Fruit fly (Drosophila melanogaster) whole organism, embryonic: Measurements from ENCODE around the gene Pvf2.
A peak's percentile ranks its signal among the peaks of the same experiment; 100 is the strongest.

Experiments
- Ada2b ChIP-seq: fragments of 200-800 bp; sonication (Bioruptor generic); IDR thresholded peaks from 2 replicates; pipeline ENCODE4 v1.3.6; 2022; ENCODE audit warnings: missing biosample characterization, missing genetic modification characterization
- Antp ChIP-seq: fragments of 200-800 bp; sonication (Bioruptor generic); optimal IDR thresholded peaks from 3 replicates; lab custom pipeline; 2016; ENCODE audit warnings: missing biosample characterization, missing genetic modification characterization
- Bgb ChIP-seq: fragments of 200-800 bp; sonication (Bioruptor generic); IDR thresholded peaks from 2 replicates; pipeline ENCODE4 v1.3.6; 2022; ENCODE audit warnings: missing biosample characterization, missing genetic modification characterization; ENCODE audit not compliant: partially characterized antibody
- Bteb2 ChIP-seq: fragments of 200-800 bp; sonication (Bioruptor generic); optimal IDR thresholded peaks from 2 replicates; lab custom pipeline; 2016; ENCODE audit warnings: missing biosample characterization, missing genetic modification characterization
- CG10209 ChIP-seq: fragments of 200-800 bp; sonication (Bioruptor generic); optimal IDR thresholded peaks from 3 replicates; lab custom pipeline; 2017; ENCODE audit warnings: missing biosample characterization, mild to moderate bottlenecking, missing genetic modification characterization, missing genetic modification reagents
- CG11247 ChIP-seq: fragments of 200-800 bp; sonication (Bioruptor generic); IDR thresholded peaks from 2 replicates; pipeline ENCODE4 v1.3.6; 2022; ENCODE audit warnings: missing biosample characterization, missing genetic modification characterization
- CG11560 ChIP-seq: fragments of 200-800 bp; sonication (Bioruptor generic); IDR thresholded peaks from 3 replicates; pipeline ENCODE4 v1.3.6; 2022; ENCODE audit warnings: missing biosample characterization, missing genetic modification characterization
- CG12155 ChIP-seq: fragments of 200-800 bp; sonication (Bioruptor generic); optimal IDR thresholded peaks from 3 replicates; lab custom pipeline; 2016; ENCODE audit warnings: missing biosample characterization, missing genetic modification characterization
- CG13894 ChIP-seq: fragments of 200-800 bp; sonication (Bioruptor generic); optimal IDR thresholded peaks from 3 replicates; lab custom pipeline; 2018; ENCODE audit warnings: missing biosample characterization, mild to moderate bottlenecking, missing genetic modification characterization, moderate library complexity
- CG14050 ChIP-seq: fragments of 200-800 bp; sonication (Bioruptor generic); IDR thresholded peaks from 3 replicates; pipeline ENCODE4 v1.3.6; 2022; ENCODE audit warnings: missing biosample characterization, missing genetic modification characterization
- CG14860 ChIP-seq: fragments of 200-800 bp; sonication (Bioruptor generic); IDR thresholded peaks from 3 replicates; pipeline ENCODE4 v1.3.6; 2022; ENCODE audit warnings: missing biosample characterization, missing genetic modification characterization; ENCODE audit not compliant: partially characterized antibody
- CG14965 ChIP-seq: fragments of 200-800 bp; sonication (Bioruptor generic); optimal IDR thresholded peaks from 2 replicates; lab custom pipeline; 2016; ENCODE audit warnings: missing biosample characterization, missing genetic modification characterization, borderline replicate concordance
- CG1602 ChIP-seq: fragments of 200-800 bp; sonication (Bioruptor generic); optimal IDR thresholded peaks from 3 replicates; lab custom pipeline; 2016; ENCODE audit warnings: missing biosample characterization, missing genetic modification characterization
- CG1647 ChIP-seq: fragments of 200-800 bp; sonication (Bioruptor generic); optimal IDR thresholded peaks from 3 replicates; lab custom pipeline; 2016; ENCODE audit warnings: missing biosample characterization, missing genetic modification characterization
- CG17612 ChIP-seq: fragments of 200-800 bp; sonication (Bioruptor generic); IDR thresholded peaks from 2 replicates; pipeline ENCODE4 v1.3.6; 2022; ENCODE audit warnings: missing biosample characterization, missing genetic modification characterization
- CG18011 ChIP-seq: fragments of 200-800 bp; sonication (Bioruptor generic); optimal IDR thresholded peaks from 2 replicates; lab custom pipeline; 2017; ENCODE audit warnings: missing biosample characterization, missing genetic modification characterization, mild to moderate bottlenecking, moderate library complexity, missing genotype
- CG2678 ChIP-seq: fragments of 200-800 bp; sonication (Bioruptor generic); optimal IDR thresholded peaks from 3 replicates; lab custom pipeline; 2019; ENCODE audit warnings: missing biosample characterization, mild to moderate bottlenecking, missing genetic modification characterization, moderate library complexity
- CG2875 ChIP-seq: fragments of 200-800 bp; sonication (Bioruptor generic); optimal IDR thresholded peaks from 2 replicates; lab custom pipeline; 2017; ENCODE audit warnings: missing biosample characterization, mild to moderate bottlenecking, missing genetic modification characterization, missing genetic modification reagents
- CG3163 ChIP-seq: fragments of 200-800 bp; sonication (Bioruptor generic); optimal IDR thresholded peaks from 3 replicates; lab custom pipeline; 2016; ENCODE audit warnings: missing biosample characterization, missing genetic modification characterization
- CG33557 ChIP-seq: fragments of 200-800 bp; sonication (Bioruptor generic); optimal IDR thresholded peaks from 2 replicates; lab custom pipeline; 2019; ENCODE audit warnings: missing biosample characterization, mild to moderate bottlenecking, missing genetic modification characterization, moderate library complexity
- CG34376 ChIP-seq: fragments of 200-800 bp; sonication (Bioruptor generic); optimal IDR thresholded peaks from 2 replicates; lab custom pipeline; 2018; ENCODE audit warnings: missing biosample characterization, mild to moderate bottlenecking, missing genetic modification characterization
- CG6175 ChIP-seq: fragments of 200-800 bp; sonication (Bioruptor generic); IDR thresholded peaks from 3 replicates; pipeline ENCODE4 v1.3.6; 2022; ENCODE audit warnings: missing biosample characterization, missing genetic modification characterization
- CG7357 ChIP-seq: fragments of 200-800 bp; sonication (Bioruptor generic); IDR thresholded peaks from 3 replicates; pipeline ENCODE4 v1.3.6; 2022; ENCODE audit warnings: missing biosample characterization, missing genetic modification characterization
- CG8290 ChIP-seq, 3 experiments: fragments of 200-800 bp; sonication (Bioruptor generic); optimal IDR thresholded peaks; 2 replicates each; lab custom pipeline; 2016 to 2019; ENCODE audit warnings: missing biosample characterization in 3 of 3, missing genetic modification characterization in 3 of 3, mild to moderate bottlenecking in 2 of 3, moderate library complexity in 1 of 3
- CG8478 ChIP-seq: fragments of >200 bp; optimal IDR thresholded peaks from 2 replicates; lab custom pipeline; 2018
- CHES-1-like ChIP-seq: fragments of 200-800 bp; sonication (Bioruptor generic); optimal IDR thresholded peaks from 2 replicates; lab custom pipeline; 2016; ENCODE audit warnings: missing biosample characterization, missing genetic modification characterization
- Dip2 ChIP-seq: fragments of 200-800 bp; sonication (Bioruptor generic); IDR thresholded peaks from 2 replicates; pipeline ENCODE4 v1.3.6; 2022; ENCODE audit warnings: missing biosample characterization, missing genetic modification characterization
- Eip74EF ChIP-seq, 2 experiments: fragments of 200-800 bp in 1 of 2; fragments of >200 bp in 1 of 2; sonication (Bioruptor generic) in 1 of 2; optimal IDR thresholded peaks; 2 replicates each; lab custom pipeline; 2017 to 2019; ENCODE audit warnings: missing biosample characterization in 2 of 2, missing genetic modification characterization in 2 of 2, mild to moderate bottlenecking in 1 of 2, moderate library complexity in 1 of 2
- Gsc ChIP-seq: fragments of 200-800 bp; sonication (Bioruptor generic); IDR thresholded peaks from 2 replicates; pipeline ENCODE4 v1.3.6; 2022; ENCODE audit warnings: missing biosample characterization, missing genetic modification characterization
- HHEX ChIP-seq: fragments of 200-800 bp; sonication (Bioruptor generic); optimal IDR thresholded peaks from 3 replicates; lab custom pipeline; 2017; ENCODE audit warnings: missing biosample characterization, mild to moderate bottlenecking, missing genetic modification characterization, missing genetic modification reagents
- HmgD ChIP-seq: fragments of 200-800 bp; sonication (Bioruptor generic); optimal IDR thresholded peaks from 3 replicates; lab custom pipeline; 2016; ENCODE audit warnings: missing biosample characterization, missing genetic modification characterization
- Hr3 ChIP-seq: fragments of 200-800 bp; sonication (Bioruptor generic); optimal IDR thresholded peaks from 3 replicates; lab custom pipeline; 2016; ENCODE audit warnings: missing biosample characterization, missing genetic modification characterization
- Nf-YA ChIP-seq: fragments of 200-800 bp; sonication (Bioruptor generic); IDR thresholded peaks from 2 replicates; pipeline ENCODE4 v1.3.6; 2022; ENCODE audit warnings: missing biosample characterization, missing genetic modification characterization
- TFAM ChIP-seq: fragments of 200-800 bp; sonication (Bioruptor generic); optimal IDR thresholded peaks from 2 replicates; lab custom pipeline; 2017; ENCODE audit warnings: missing biosample characterization, missing genetic modification characterization, inconsistent platforms
- ash1 ChIP-seq: fragments of 200-800 bp; sonication (Bioruptor generic); optimal IDR thresholded peaks from 2 replicates; lab custom pipeline; 2018; ENCODE audit warnings: missing biosample characterization, mild to moderate bottlenecking, missing genetic modification characterization
- bab2 ChIP-seq: fragments of 200-800 bp; sonication (Bioruptor generic); optimal IDR thresholded peaks from 2 replicates; lab custom pipeline; 2016; ENCODE audit warnings: missing biosample characterization, missing genetic modification characterization
- cad ChIP-seq: fragments of >200 bp; optimal IDR thresholded peaks from 2 replicates; lab custom pipeline; 2017; ENCODE audit warnings: missing biosample characterization, missing genetic modification characterization
- cwo ChIP-seq: fragments of 200-800 bp; sonication (Bioruptor generic); optimal IDR thresholded peaks from 3 replicates; lab custom pipeline; 2017; ENCODE audit warnings: missing biosample characterization, missing genetic modification characterization, mild to moderate bottlenecking, moderate library complexity, missing genetic modification reagents
- disco-r ChIP-seq: fragments of 200-800 bp; sonication (Bioruptor generic); optimal IDR thresholded peaks from 2 replicates; lab custom pipeline; 2016; ENCODE audit warnings: missing biosample characterization, missing genetic modification characterization
- dmrt11E ChIP-seq: fragments of 200-800 bp; sonication (Bioruptor generic); optimal IDR thresholded peaks from 3 replicates; lab custom pipeline; 2018; ENCODE audit warnings: missing biosample characterization, mild to moderate bottlenecking, missing genetic modification characterization, moderate library complexity
- fru ChIP-seq: fragments of >200 bp; optimal IDR thresholded peaks from 2 replicates; lab custom pipeline; 2017
- hb ChIP-seq: fragments of 200-800 bp; sonication (Bioruptor generic); IDR thresholded peaks from 3 replicates; pipeline ENCODE4 v1.3.6; 2022; ENCODE audit warnings: missing biosample characterization, missing genetic modification characterization; ENCODE audit not compliant: partially characterized antibody
- lmd ChIP-seq: fragments of 200-800 bp; sonication (Bioruptor generic); IDR thresholded peaks from 2 replicates; pipeline ENCODE4 v1.3.6; 2022; ENCODE audit warnings: missing biosample characterization, missing genetic modification characterization
- lov ChIP-seq, 2 experiments: fragments of 200-800 bp in 1 of 2; fragments of >200 bp in 1 of 2; sonication (Bioruptor generic) in 1 of 2; IDR thresholded peaks in 1 of 2; optimal IDR thresholded peaks in 1 of 2; 2 replicates in 1 of 2; 3 replicates in 1 of 2; pipeline versions ENCODE4 v1.3.6 to Lab custom; 2017 to 2022; ENCODE audit warnings: missing biosample characterization in 1 of 2, missing genetic modification characterization in 1 of 2
- pho ChIP-seq: fragments of 200-800 bp; sonication (Bioruptor generic); optimal IDR thresholded peaks from 2 replicates; lab custom pipeline; 2016; ENCODE audit warnings: missing biosample characterization, missing genetic modification characterization
- run ChIP-seq: fragments of 200-800 bp; sonication (Bioruptor generic); optimal IDR thresholded peaks from 3 replicates; lab custom pipeline; 2018; ENCODE audit warnings: missing biosample characterization, mild to moderate bottlenecking, missing genetic modification characterization
- sima ChIP-seq: fragments of 200-800 bp; sonication (Bioruptor generic); optimal IDR thresholded peaks from 2 replicates; lab custom pipeline; 2016; ENCODE audit warnings: missing biosample characterization, missing genetic modification characterization
- tap ChIP-seq: fragments of 200-800 bp; optimal IDR thresholded peaks from 3 replicates; lab custom pipeline; 2019; ENCODE audit warnings: missing biosample characterization, mild to moderate bottlenecking, missing genetic modification characterization, moderate library complexity
- wdn ChIP-seq: fragments of 200-800 bp; sonication (Bioruptor generic); IDR thresholded peaks from 2 replicates; pipeline ENCODE4 v1.3.6; 2022; ENCODE audit warnings: missing biosample characterization, missing genetic modification characterization
- wor ChIP-seq: fragments of 200-800 bp; sonication (Bioruptor generic); IDR thresholded peaks from 2 replicates; pipeline ENCODE4 v1.3.6; 2022; ENCODE audit warnings: missing biosample characterization, missing genetic modification characterization
- yki ChIP-seq: fragments of >200 bp; optimal IDR thresholded peaks from 3 replicates; lab custom pipeline; 2018
- zen ChIP-seq: fragments of 200-800 bp; sonication (Bioruptor generic); optimal IDR thresholded peaks from 3 replicates; lab custom pipeline; 2018; ENCODE audit warnings: missing biosample characterization, mild to moderate bottlenecking, missing genetic modification characterization, moderate library complexity

The Pvf2 gene

dm6 chr2L:7073011-7073410 lies 11.4 kb downstream of the Pvf2 start (continued):
- TF ChIP-seq HmgD (GFP tag; lab: Kevin White, UChicago) (no peak), CG33557 (GFP tag; lab: Kevin White, UChicago) (no peak), CG12155 (no peak), yki (no peak), CG7357 (GFP tag; lab: Robert Waterston, UW) (no peak), Dip2 (no peak), CG8478 (lab: Kevin White, UChicago) (no peak), Antp (GFP tag; lab: Kevin White, UChicago) (no peak), pho (no peak), Bteb2 (no peak), Bgb (GFP tag; lab: Robert Waterston, UW) (no peak), wdn (GFP tag; lab: Robert Waterston, UW) (no peak), CG3163 (GFP tag; lab: Kevin White, UChicago) (no peak), CG1647 (GFP tag; lab: Kevin White, UChicago) (no peak), sima (GFP tag; lab: Kevin White, UChicago) (no peak), CG34376 (GFP tag; lab: Kevin White, UChicago) (no peak), CG14860 (GFP tag; lab: Robert Waterston, UW) (no peak), Nf-YA (GFP tag; lab: Robert Waterston, UW) (no peak), Hr3 (GFP tag; lab: Kevin White, UChicago) (no peak), CG2678 (peak; percentile 37), CG14050 (GFP tag; lab: Robert Waterston, UW) (no peak), CG14965 (GFP tag; lab: Kevin White, UChicago) (no peak), run (tag; lab: Kevin White, UChicago) (no peak), CHES-1-like (no peak), ash1 (GFP tag; lab: Kevin White, UChicago) (no peak), CG13894 (tag; lab: Kevin White, UChicago) (no peak), lov (optimal IDR thresholded peaks at IDR 0.05; lab: Kevin White, UChicago) (no peak), lov (GFP tag; IDR thresholded peaks at IDR 0.05; lab: Robert Waterston, UW) (0 out of 3 replicates have a peak, but pooled peaks have one; percentile 51), cwo (no peak), cad (GFP tag; lab: Kevin White, UChicago) (no peak), Eip74EF (GFP tag; optimal IDR thresholded peaks at IDR 0.05; lab: Kevin White, UChicago) (no peak), CG10209 (GFP tag; lab: Kevin White, UChicago) (no peak), CG11247 (GFP tag; lab: Robert Waterston, UW) (no peak), CG11560 (tag; lab: Robert Waterston, UW) (no peak), lmd (GFP tag; lab: Robert Waterston, UW) (peak; percentile 36; the same call in 1 of the 2 replicates), Gsc (no peak), tap (tag; lab: Kevin White, UChicago) (no peak), CG1602 (GFP tag; lab: Kevin White, UChicago) (peak; percentile 7), HHEX (GFP tag; lab: Kevin White, UChicago) (no peak), zen (tag; lab: Kevin White, UChicago) (peak; percentile 8), CG2875 (no peak), bab2 (GFP tag; lab: Kevin White, UChicago) (no peak), hb (GFP tag; lab: Robert Waterston, UW) (no peak), CG17612 (GFP tag; lab: Robert Waterston, UW) (no peak), Ada2b (GFP tag; lab: Robert Waterston, UW) (peak; percentile 18; the same call in 1 of the 2 replicates), wor (GFP tag; lab: Robert Waterston, UW) (no peak), TFAM (no peak), CG6175 (GFP tag; lab: Robert Waterston, UW) (no peak), dmrt11E (tag; lab: Kevin White, UChicago) (peak; percentile 45), disco-r (GFP tag; lab: Kevin White, UChicago) (no peak), CG8290 (GFP tag; optimal IDR thresholded peaks at IDR 0.05; lab: Kevin White, UChicago) (no peak), CG8290 (tag; optimal IDR thresholded peaks at IDR 0.05; lab: Kevin White, UChicago) (no peak), fru (lab: Kevin White, UChicago) (no peak), CG18011 (GFP tag; lab: Kevin White, UChicago) (no peak)
